Worm (Caenorhabditis elegans) whole organism, young adult: ENCODE data around the gene srx-2.

Source experiments
- B0019.2 ChIP-seq: fragments of 200-800 bp; sonication (Bioruptor generic); conservative IDR thresholded peaks from 2 replicates; pipeline ENCODE4 v1.3.6; 2022; ENCODE audit warnings: missing genetic modification reagents, missing genetic modification characterization, missing compliant biosample characterization
- C17E4.6 ChIP-seq: fragments of 200-800 bp; sonication (Bioruptor generic); IDR thresholded peaks from 2 replicates; pipeline ENCODE4 v1.3.6; 2022; ENCODE audit warnings: missing genetic modification reagents, missing genetic modification characterization, missing compliant biosample characterization
- F22D6.2 ChIP-seq: sonication (generic microtip); optimal IDR thresholded peaks from 2 replicates; lab custom pipeline; 2016; ENCODE audit warnings: mild to moderate bottlenecking, missing genetic modification characterization, missing compliant biosample characterization
- efl-1 ChIP-seq: fragments of 150-350 bp; optimal IDR thresholded peaks from 2 replicates; lab custom pipeline; 2014; ENCODE audit warnings: missing biosample characterization, missing genetic modification reagents, missing genetic modification characterization
- hmg-20 ChIP-seq: fragments of 200-800 bp; sonication (Bioruptor generic); IDR thresholded peaks from 2 replicates; pipeline ENCODE4 v1.3.6; 2022; ENCODE audit warnings: missing genetic modification reagents, missing genetic modification characterization, missing compliant biosample characterization
- lin-26 ChIP-seq: fragments of 200-800 bp; sonication (Bioruptor generic); IDR thresholded peaks from 2 replicates; pipeline ENCODE4 v1.3.6; 2022; ENCODE audit warnings: missing genetic modification reagents, missing genetic modification characterization, missing compliant biosample characterization
- nfya-1 ChIP-seq: sonication (generic microtip); optimal IDR thresholded peaks from 2 replicates; lab custom pipeline; 2017; ENCODE audit warnings: antibody characterized with exemption, missing compliant biosample characterization, missing genetic modification characterization, borderline replicate concordance; ENCODE audit not compliant: insufficient read depth
- pha-4 ChIP-seq: fragments of 150-350 bp; sonication (generic microtip); optimal IDR thresholded peaks from 2 replicates; lab custom pipeline; 2014; ENCODE audit warnings: missing biosample characterization, missing genetic modification reagents, missing genetic modification characterization
- zfh-2 ChIP-seq: fragments of 200-800 bp; sonication (Bioruptor generic); conservative IDR thresholded peaks from 2 replicates; pipeline ENCODE4 v1.3.6; 2022; ENCODE audit warnings: missing genetic modification reagents, missing genetic modification characterization, missing compliant biosample characterization
- ztf-26 ChIP-seq: sonication (generic microtip); optimal IDR thresholded peaks from 2 replicates; lab custom pipeline; 2017; ENCODE audit warnings: missing genetic modification characterization, missing compliant biosample characterization
- ztf-3 ChIP-seq: fragments of 200-800 bp; sonication (Bioruptor generic); optimal IDR thresholded peaks from 2 replicates; lab custom pipeline; 2018; ENCODE audit warnings: mild to moderate bottlenecking, missing genetic modification characterization, missing compliant biosample characterization

ce11 chrV:9044871-9045270 lies 35.6 kb downstream of the srx-2 start, which contains the start of gene nhr-30:
- TF ChIP-seq pha-4 (tag; lab: Kevin White, UChicago) (no peak), F22D6.2 (tag; lab: Kevin White, UChicago) (no peak), C17E4.6 (GFP tag; lab: Robert Waterston, UW) (no peak), nfya-1 (tag; lab: Kevin White, UChicago) (no peak), ztf-3 (GFP tag; lab: Kevin White, UChicago) (no peak), efl-1 (GFP tag; lab: Kevin White, UChicago) (no peak), lin-26 (GFP tag; lab: Robert Waterston, UW) (no peak), zfh-2 (no peak), ztf-26 (no peak), hmg-20 (GFP tag; lab: Robert Waterston, UW) (no peak), B0019.2 (GFP tag; lab: Robert Waterston, UW) (no peak)
